Fruit fly (Drosophila melanogaster): ENCODE data around the gene CG3168.

CG3168 gene

dm6 chrX:6710665-6711064, 29.1 kb downstream of the CG3168 start (continued):
- TF ChIP-seq Doc3 (GFP tag; IDR thresholded peaks at IDR 0.05; ENCODE audit: partially characterized antibody) (no peak), grau (tag; optimal IDR thresholded peaks at IDR 0.05) (no peak), CG11456 (GFP tag; IDR thresholded peaks at IDR 0.05) (no peak), Stat92E (GFP tag; optimal IDR thresholded peaks at IDR 0.05) (peak in 1 of 3 experiments; percentile 48), CG10366 (GFP tag; IDR thresholded peaks at IDR 0.05) (no peak)

dm6 chrX:6710258-6710657, 29.5 kb downstream of the CG3168 start:
- TF ChIP-seq ATbp (GFP tag; optimal IDR thresholded peaks at IDR 0.05) = no peak
- TF ChIP-seq onecut (GFP tag; IDR thresholded peaks at IDR 0.05) = peak; percentile 63
- TF ChIP-seq Pdp1 (GFP tag; optimal IDR thresholded peaks at IDR 0.05) = peak in 1 of 2 experiments; percentile 34

- TF ChIP-seq Ravus (GFP tag; IDR thresholded peaks at IDR 0.05) (no peak), ind (GFP tag; optimal IDR thresholded peaks at IDR 0.05) (no peak), CG15073 (GFP tag; optimal IDR thresholded peaks at IDR 0.05) (no peak), knrl (GFP tag; IDR thresholded peaks at IDR 0.05; ENCODE audit: partially characterized antibody) (no peak), oc (tag; optimal IDR thresholded peaks at IDR 0.05) (no peak), CG12942 (GFP tag; optimal IDR thresholded peaks at IDR 0.05) (no peak), CG4282 (GFP tag; optimal IDR thresholded peaks at IDR 0.05) (no peak), ewg (GFP tag; optimal IDR thresholded peaks at IDR 0.05) (no peak), Hmx (GFP tag; optimal IDR thresholded peaks at IDR 0.05) (no peak), Med (GFP tag) (peak; percentile 32), CG2116 (GFP tag; optimal IDR thresholded peaks at IDR 0.05) (no peak), gsb-n (tag; optimal IDR thresholded peaks at IDR 0.05) (no peak), CG6254 (GFP tag; optimal IDR thresholded peaks at IDR 0.05) (no peak), Trl (optimal IDR thresholded peaks at IDR 0.05) (peak; percentile 48 to 50), Trl (GFP tag; optimal IDR thresholded peaks at IDR 0.05) (no peak), Atf-2 (GFP tag; optimal IDR thresholded peaks at IDR 0.05) (no peak), sens (GFP tag) (peak; percentile 64), Meics (GFP tag; optimal IDR thresholded peaks at IDR 0.05) (no peak), eve (GFP tag; optimal IDR thresholded peaks at IDR 0.05) (no peak), salm (tag; optimal IDR thresholded peaks at IDR 0.05) (no peak), unpg (GFP tag; optimal IDR thresholded peaks at IDR 0.05) (no peak), kah (GFP tag; optimal IDR thresholded peaks at IDR 0.05) (peak; percentile 74), chm (GFP tag; IDR thresholded peaks at IDR 0.05) (0 out of 2 replicates have a peak, but pooled peaks have one; percentile 10), crol (GFP tag; IDR thresholded peaks at IDR 0.05) (no peak), pfk (GFP tag; optimal IDR thresholded peaks at IDR 0.05) (peak; percentile 95), CG4707 (GFP tag; optimal IDR thresholded peaks at IDR 0.05) (no peak), scrt (GFP tag; optimal IDR thresholded peaks at IDR 0.05) (peak; percentile 22), Dfd (GFP tag; optimal IDR thresholded peaks at IDR 0.05) (no peak), fu2 (GFP tag; optimal IDR thresholded peaks at IDR 0.05) (no peak), dpn (GFP tag; optimal IDR thresholded peaks at IDR 0.05) (no peak)
Observed at dm6 chrX:6709252-6710037, 30.3 kb downstream of the CG3168 start.

Data from whole organism, embryonic.